Worm (Caenorhabditis elegans) whole organism, young adult: ENCODE measurements around the gene F52G3.5.

Experiments
- F33H1.4 ChIP-seq: fragments of 200-800 bp; sonication (Bioruptor generic); IDR thresholded peaks from 2 replicates; pipeline ENCODE4 v1.3.6; 2022; ENCODE audit warnings: missing genetic modification reagents, missing genetic modification characterization, missing compliant biosample characterization
- akir-1 ChIP-seq: fragments of 200-800 bp; sonication (Bioruptor generic); optimal IDR thresholded peaks from 2 replicates; lab custom pipeline; 2018; ENCODE audit warnings: mild to moderate bottlenecking, missing genetic modification characterization, moderate library complexity, missing compliant biosample characterization
- ama-1 ChIP-seq, 3 experiments: fragments of 150-350 bp in 1 of 3; sonication (generic microtip) in 2 of 3; optimal IDR thresholded peaks; 2 replicates each; lab custom pipeline; 2014 to 2018; ENCODE audit warnings: missing biosample characterization in 2 of 3, missing genetic modification characterization in 2 of 3, missing genetic modification reagents in 2 of 3
- attf-5 ChIP-seq: fragments of 200-800 bp; sonication (Bioruptor generic); optimal IDR thresholded peaks from 2 replicates; lab custom pipeline; 2018; ENCODE audit warnings: mild to moderate bottlenecking, missing genetic modification characterization, missing compliant biosample characterization
- dpff-1 ChIP-seq: sonication (generic microtip); optimal IDR thresholded peaks from 2 replicates; lab custom pipeline; 2017; ENCODE audit warnings: mild to moderate bottlenecking, missing genetic modification characterization, missing compliant biosample characterization
- ets-4 ChIP-seq: fragments of 200-800 bp; sonication (Bioruptor generic); optimal IDR thresholded peaks from 2 replicates; lab custom pipeline; 2018; ENCODE audit warnings: mild to moderate bottlenecking, missing genetic modification characterization, missing compliant biosample characterization
- lin-35 ChIP-seq, 3 experiments: fragments of 150-350 bp in 2 of 3; sonication (generic microtip) in 1 of 3; optimal IDR thresholded peaks; 2 replicates each; lab custom pipeline; 2014 to 2018; ENCODE audit warnings: missing biosample characterization in 3 of 3, missing genetic modification characterization in 3 of 3, missing genetic modification reagents in 3 of 3
- nfyb-1 ChIP-seq: fragments of 200-800 bp; sonication (Bioruptor generic); IDR thresholded peaks from 2 replicates; pipeline ENCODE4 v1.3.6; 2022; ENCODE audit warnings: missing genetic modification reagents, missing genetic modification characterization, missing compliant biosample characterization
- snpc-4 ChIP-seq, 5 experiments: fragments of 150-350 bp in 1 of 5; sonication (generic microtip) in 4 of 5; optimal IDR thresholded peaks; 2 replicates each; lab custom pipeline; 2014 to 2018; ENCODE audit warnings: missing genetic modification characterization in 5 of 5, missing biosample characterization in 3 of 5, antibody characterized with exemption in 2 of 5, mild to moderate bottlenecking in 2 of 5, missing compliant biosample characterization in 2 of 5, missing genotype in 2 of 5, moderate library complexity in 2 of 5, missing genetic modification reagents in 1 of 5
- unc-130 ChIP-seq: sonication (generic microtip); optimal IDR thresholded peaks from 2 replicates; lab custom pipeline; 2016; ENCODE audit warnings: missing genetic modification reagents, missing genetic modification characterization, missing compliant biosample characterization
- unc-62 ChIP-seq: fragments of 150-350 bp; optimal IDR thresholded peaks from 2 replicates; lab custom pipeline; 2014; ENCODE audit warnings: missing biosample characterization, missing genetic modification reagents, missing genetic modification characterization

- TF ChIP-seq snpc-4 (GFP tag; optimal IDR thresholded peaks at IDR 0.05; lab: Kevin White, UChicago) (no peak), snpc-4 (tag; optimal IDR thresholded peaks at IDR 0.05; lab: Kevin White, UChicago) (peak in 3 of 4 experiments; percentile 40 to 76 (median 70)), F33H1.4 (no peak), ama-1 (optimal IDR thresholded peaks at IDR 0.05; lab: Kevin White, UChicago) (no peak), ama-1 (GFP tag; optimal IDR thresholded peaks at IDR 0.05; lab: Kevin White, UChicago) (no peak), nfyb-1 (GFP tag; lab: Robert Waterston, UW) (no peak), unc-130 (GFP tag; lab: Kevin White, UChicago) (peak; percentile 6), unc-62 (GFP tag; lab: Kevin White, UChicago) (no peak), lin-35 (GFP tag; optimal IDR thresholded peaks at IDR 0.05; lab: Kevin White, UChicago) (no peak), attf-5 (peak; percentile 36), akir-1 (GFP tag; lab: Kevin White, UChicago) (no peak), dpff-1 (tag; lab: Kevin White, UChicago) (no peak), ets-4 (GFP tag; lab: Kevin White, UChicago) (no peak)
These were observed 47.9 kb downstream of the F52G3.5 start for ce11 chrX:16928087-16928486.
